Fruit fly (Drosophila melanogaster) whole organism, wandering third instar larva: ENCODE measurements around the gene Obp83cd.

ENCODE experiments used
- Abd-B ChIP-seq: fragments of >200 bp; optimal IDR thresholded peaks from 2 replicates; lab custom pipeline; 2017; ENCODE audit warnings: missing biosample characterization, missing genetic modification characterization
- CG32264 ChIP-seq: fragments of 200-800 bp; sonication (Bioruptor generic); optimal IDR thresholded peaks from 2 replicates; lab custom pipeline; 2016; ENCODE audit warnings: missing biosample characterization, missing genetic modification characterization
- CG9705 ChIP-seq: fragments of 200-800 bp; sonication (Bioruptor generic); optimal IDR thresholded peaks from 2 replicates; lab custom pipeline; 2018; ENCODE audit warnings: missing biosample characterization, mild to moderate bottlenecking, missing genetic modification characterization
- CrebA ChIP-seq: fragments of 200-800 bp; sonication (Bioruptor generic); optimal IDR thresholded peaks from 2 replicates; lab custom pipeline; 2016; ENCODE audit warnings: missing biosample characterization, mild to moderate bottlenecking, missing genetic modification characterization, borderline replicate concordance
- Dfd ChIP-seq: fragments of >200 bp; optimal IDR thresholded peaks from 2 replicates; lab custom pipeline; 2017; ENCODE audit warnings: missing biosample characterization, missing genetic modification characterization
- Dif ChIP-seq: fragments of 200-275, 200-300 bp; sonication (Bioruptor generic); optimal IDR thresholded peaks from 2 replicates; lab custom pipeline; 2018; ENCODE audit warnings: missing biosample characterization, missing genetic modification characterization; ENCODE audit not compliant: partially characterized antibody
- GATAd ChIP-seq: sonication (Bioruptor generic); optimal IDR thresholded peaks from 2 replicates; lab custom pipeline; 2016; ENCODE audit warnings: missing biosample characterization, missing genetic modification characterization
- HLH106 ChIP-seq: fragments of 200-800 bp; optimal IDR thresholded peaks from 3 replicates; lab custom pipeline; 2019; ENCODE audit warnings: missing biosample characterization, mild to moderate bottlenecking, missing genetic modification characterization, moderate library complexity
- Hnf4 ChIP-seq: fragments of 200-800 bp; sonication (Bioruptor generic); optimal IDR thresholded peaks from 2 replicates; lab custom pipeline; 2016; ENCODE audit warnings: missing biosample characterization, mild to moderate bottlenecking, missing genetic modification characterization
- Hr78 ChIP-seq: fragments of >200 bp; optimal IDR thresholded peaks from 2 replicates; lab custom pipeline; 2017; ENCODE audit warnings: missing biosample characterization, missing genetic modification characterization
- Hr83 ChIP-seq: fragments of 200-300 bp; sonication (Bioruptor generic); optimal IDR thresholded peaks from 2 replicates; lab custom pipeline; 2016; ENCODE audit warnings: missing biosample characterization, mild to moderate bottlenecking, missing genetic modification characterization, moderate library complexity; ENCODE audit not compliant: poor library complexity, severe bottlenecking
- Jra ChIP-seq: sonication (Bioruptor generic); optimal IDR thresholded peaks from 2 replicates; lab custom pipeline; 2016; ENCODE audit warnings: missing biosample characterization, missing genetic modification characterization
- Mio ChIP-seq: sonication (Bioruptor generic); optimal IDR thresholded peaks from 2 replicates; lab custom pipeline; 2016; ENCODE audit warnings: missing biosample characterization, missing genetic modification characterization
- Myc ChIP-seq: fragments of >200 bp; optimal IDR thresholded peaks from 2 replicates; lab custom pipeline; 2017
- N ChIP-seq: fragments of >200 bp; optimal IDR thresholded peaks from 2 replicates; lab custom pipeline; 2018; ENCODE audit warnings: missing biosample characterization, missing external identifiers, missing genetic modification characterization
- OdsH ChIP-seq: fragments of 200-800 bp; sonication (Bioruptor generic); optimal IDR thresholded peaks from 2 replicates; lab custom pipeline; 2016; ENCODE audit warnings: missing biosample characterization, mild to moderate bottlenecking, missing genetic modification characterization
- Rel ChIP-seq, 2 experiments: fragments of 200-800 bp; sonication (Bioruptor generic) in 1 of 2; optimal IDR thresholded peaks; 2 replicates in 1 of 2; 3 replicates in 1 of 2; lab custom pipeline; 2016 to 2019; ENCODE audit warnings: mild to moderate bottlenecking in 2 of 2, missing biosample characterization in 2 of 2, missing genetic modification characterization in 2 of 2, moderate library complexity in 1 of 2
- Sp1 ChIP-seq: fragments of 200-800 bp; sonication (Bioruptor generic); optimal IDR thresholded peaks from 3 replicates; lab custom pipeline; 2019; ENCODE audit warnings: missing biosample characterization, mild to moderate bottlenecking, missing genetic modification characterization, moderate library complexity
- Vsx2 ChIP-seq: fragments of 200-300, 225-300 bp; sonication (Bioruptor generic); optimal IDR thresholded peaks from 2 replicates; lab custom pipeline; 2018; ENCODE audit warnings: missing biosample characterization, missing genetic modification characterization; ENCODE audit not compliant: partially characterized antibody
- br ChIP-seq: fragments of 200-800 bp; sonication (Bioruptor generic); optimal IDR thresholded peaks from 2 replicates; lab custom pipeline; 2016; ENCODE audit warnings: missing biosample characterization, missing genetic modification characterization
- brk ChIP-seq: fragments of 200-800 bp; sonication (Bioruptor generic); optimal IDR thresholded peaks from 2 replicates; lab custom pipeline; 2016; ENCODE audit warnings: missing biosample characterization, mild to moderate bottlenecking, missing genetic modification characterization
- dl ChIP-seq, 2 experiments: fragments of 175-275, 200-275 bp in 1 of 2; fragments of 200-275 bp in 1 of 2; sonication (Bioruptor generic); optimal IDR thresholded peaks; lab custom pipeline; 2018; ENCODE audit warnings: mild to moderate bottlenecking in 2 of 2, missing biosample characterization in 2 of 2, missing genetic modification characterization in 2 of 2, moderate library complexity in 2 of 2; ENCODE audit not compliant: partially characterized antibody in 2 of 2, insufficient read depth in 1 of 2
- dmrt93B ChIP-seq: fragments of 200-800 bp; sonication (Bioruptor generic); optimal IDR thresholded peaks from 2 replicates; lab custom pipeline; 2018; ENCODE audit warnings: missing biosample characterization, mild to moderate bottlenecking, missing genetic modification characterization
- dsf ChIP-seq: sonication (Bioruptor generic); optimal IDR thresholded peaks from 2 replicates; lab custom pipeline; 2016; ENCODE audit warnings: missing biosample characterization, missing genetic modification characterization, borderline replicate concordance
- ey ChIP-seq: fragments of 200-800 bp; sonication (Bioruptor generic); optimal IDR thresholded peaks from 2 replicates; lab custom pipeline; 2016; ENCODE audit warnings: missing biosample characterization, missing genetic modification characterization
- foxo ChIP-seq, 2 experiments: fragments of 200-800 bp; sonication (Bioruptor generic); optimal IDR thresholded peaks; 2 replicates in 1 of 2; 3 replicates in 1 of 2; lab custom pipeline; 2016 to 2017; ENCODE audit warnings: missing biosample characterization in 2 of 2, missing genetic modification characterization in 2 of 2
- fru ChIP-seq: fragments of 200-800 bp; sonication (Bioruptor generic); optimal IDR thresholded peaks from 3 replicates; lab custom pipeline; 2016; ENCODE audit warnings: missing biosample characterization, mild to moderate bottlenecking, missing genetic modification characterization
- h ChIP-seq: fragments of 200-800 bp; sonication (Bioruptor generic); optimal IDR thresholded peaks from 3 replicates; lab custom pipeline; 2016; ENCODE audit warnings: missing biosample characterization, mild to moderate bottlenecking, missing genetic modification characterization
- jim ChIP-seq: fragments of 175-275, 200-325 bp; sonication (Bioruptor generic); optimal IDR thresholded peaks from 2 replicates; lab custom pipeline; 2016; ENCODE audit warnings: missing biosample characterization, mild to moderate bottlenecking, missing genetic modification characterization
- lola ChIP-seq: fragments of >200 bp; optimal IDR thresholded peaks from 2 replicates; lab custom pipeline; 2017; ENCODE audit warnings: missing biosample characterization, missing genetic modification characterization
- pan ChIP-seq: fragments of >200 bp; optimal IDR thresholded peaks from 2 replicates; lab custom pipeline; 2017
- psq ChIP-seq: fragments of 200-800 bp; sonication (Bioruptor generic); optimal IDR thresholded peaks from 3 replicates; lab custom pipeline; 2017; ENCODE audit warnings: missing biosample characterization, mild to moderate bottlenecking, missing genetic modification characterization, moderate library complexity
- rgr ChIP-seq: fragments of 200-800 bp; sonication (Bioruptor generic); optimal IDR thresholded peaks from 3 replicates; lab custom pipeline; 2016; ENCODE audit warnings: missing biosample characterization, mild to moderate bottlenecking, missing genetic modification characterization
- sage ChIP-seq: fragments of 200-800 bp; sonication (Bioruptor generic); optimal IDR thresholded peaks from 2 replicates; lab custom pipeline; 2016; ENCODE audit warnings: missing biosample characterization, mild to moderate bottlenecking, missing genetic modification characterization
- sv ChIP-seq: fragments of 200-800 bp; sonication (Bioruptor generic); optimal IDR thresholded peaks from 3 replicates; lab custom pipeline; 2016; ENCODE audit warnings: missing biosample characterization, missing genetic modification characterization
- tai ChIP-seq: sonication (Bioruptor generic); optimal IDR thresholded peaks from 2 replicates; lab custom pipeline; 2016; ENCODE audit warnings: missing biosample characterization, missing genetic modification characterization
- usp ChIP-seq: fragments of >200 bp; optimal IDR thresholded peaks from 2 replicates; lab custom pipeline; 2017; ENCODE audit warnings: missing biosample characterization, missing genetic modification characterization
- woc ChIP-seq: sonication (Bioruptor generic); optimal IDR thresholded peaks from 2 replicates; lab custom pipeline; 2016; ENCODE audit warnings: missing biosample characterization, mild to moderate bottlenecking, missing genetic modification characterization

The Obp83cd gene

dm6 chr3R:6107353-6107752 lies 581 bp upstream of the Obp83cd start:
- TF ChIP-seq HLH106 (tag; lab: Kevin White, UChicago) (no peak), ey (GFP tag; lab: Kevin White, UChicago) (no peak), jim (GFP tag; lab: Kevin White, UChicago) (no peak), Hr78 (GFP tag; lab: Kevin White, UChicago) (no peak), CrebA (GFP tag; lab: Kevin White, UChicago) (no peak), dsf (GFP tag; lab: Kevin White, UChicago) (no peak), foxo (GFP tag; optimal IDR thresholded peaks at IDR 0.05; lab: Kevin White, UChicago) (no peak), usp (no peak), Myc (no peak), Abd-B (no peak), brk (no peak), Mio (no peak)
- TF ChIP-seq, all 38 proteins: peak for 0

DNA sequence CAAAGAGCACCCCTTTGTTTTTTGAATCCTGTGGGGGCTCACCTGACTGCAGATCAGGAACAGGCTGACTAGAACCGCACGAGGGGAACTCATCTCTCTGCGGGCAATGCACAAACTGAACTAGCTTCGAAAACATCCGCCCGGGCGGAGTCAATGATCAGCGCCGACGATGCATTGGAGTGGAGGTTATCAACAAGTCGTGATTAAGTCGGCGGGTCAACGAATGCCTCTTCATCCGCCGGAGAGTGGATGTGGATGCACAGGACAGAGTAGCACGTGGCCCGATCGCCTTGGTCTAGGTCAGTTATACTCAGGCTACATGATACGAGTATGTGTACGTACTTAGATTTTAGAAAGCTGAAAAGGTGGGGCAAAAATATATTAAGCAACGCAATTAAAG lies 3.0 kb downstream of the Obp83cd start, which contains the start of gene Obp83ef:
Gene Obp83ef (minus strand): TSS at position 119 of the 400 bp plus-strand sequence.
- TF ChIP-seq HLH106 (tag; lab: Kevin White, UChicago), result no peak
- TF ChIP-seq Rel (GFP tag; optimal IDR thresholded peaks at IDR 0.05; lab: Kevin White, UChicago), result no peak
- TF ChIP-seq Rel (tag; optimal IDR thresholded peaks at IDR 0.05; lab: Kevin White, UChicago), result peak; percentile 5
- no peak for TF ChIP-seq tai
- no peak for TF ChIP-seq Myc
- TF ChIP-seq, all 38 proteins: peak for 1

DNA sequence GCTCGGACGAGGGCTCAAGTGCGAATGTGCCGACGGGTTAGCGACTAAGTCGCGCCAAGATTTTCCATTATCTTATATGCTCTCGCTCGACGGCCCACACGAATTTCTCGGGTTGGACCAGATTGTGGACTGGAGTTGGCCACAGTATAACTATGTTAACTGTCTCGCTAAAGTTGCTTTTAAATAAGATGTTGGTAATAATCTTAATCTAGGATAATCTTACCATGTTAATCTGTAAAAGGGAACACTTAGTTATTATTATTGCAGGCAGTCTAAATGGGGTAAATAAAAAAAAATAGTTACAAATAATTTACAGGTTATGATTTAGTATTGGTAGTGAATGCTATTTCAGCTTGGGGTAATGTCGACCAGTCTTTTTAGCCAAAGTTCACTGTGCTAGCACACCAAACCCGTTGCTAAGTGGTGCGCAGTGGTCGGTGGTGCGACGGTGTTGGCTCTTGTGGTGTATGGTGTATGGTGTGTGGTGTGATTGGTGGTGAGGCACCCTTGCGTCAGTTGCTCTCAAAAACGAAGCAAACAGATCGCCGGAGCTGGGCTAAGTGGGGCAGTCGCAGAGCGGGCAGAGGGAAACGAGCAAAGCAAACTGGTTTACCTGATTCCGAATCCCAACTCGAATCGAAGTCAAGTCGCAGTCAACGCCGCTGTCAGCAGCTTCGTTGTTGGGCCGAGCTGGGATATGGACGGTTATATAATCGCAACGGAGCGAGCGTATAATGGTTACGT lies 4.5 kb downstream of the Obp83cd start, which contains the start of gene Obp83g:
Gene Obp83g (minus strand): TSS at position 51 of the 744 bp plus-strand sequence.
- TF ChIP-seq GATAd, result no peak
- TF ChIP-seq N, result no peak
- TF ChIP-seq OdsH (GFP tag; lab: Kevin White, UChicago), result peak; percentile 76
- peak; percentile 67 for TF ChIP-seq rgr (GFP tag; lab: Kevin White, UChicago)
- TF ChIP-seq jim (GFP tag; lab: Kevin White, UChicago), result no peak
- peak; percentile 84 for TF ChIP-seq Vsx2 (GFP tag; lab: Kevin White, UChicago)
- no peak for TF ChIP-seq Hr78 (GFP tag; lab: Kevin White, UChicago)
- TF ChIP-seq usp, result no peak
- no peak for TF ChIP-seq CrebA (GFP tag; lab: Kevin White, UChicago)
- no peak for TF ChIP-seq dl (GFP tag; optimal IDR thresholded peaks at IDR 0.05; lab: Kevin White, UChicago; ENCODE audit: insufficient read depth in 1 of 2, partially characterized antibody in 2 of 2)
- peak; percentile 81 for TF ChIP-seq ey (GFP tag; lab: Kevin White, UChicago)
- peak; percentile 68 for TF ChIP-seq Dif (GFP tag; lab: Kevin White, UChicago)
- TF ChIP-seq Hnf4 (GFP tag; lab: Kevin White, UChicago), result peak; percentile 54
- TF ChIP-seq Sp1 (GFP tag; lab: Kevin White, UChicago), result peak; percentile 71
- no peak for TF ChIP-seq Myc
- TF ChIP-seq dmrt93B (GFP tag; lab: Kevin White, UChicago), result peak; percentile 66
- peak; percentile 72 for TF ChIP-seq HLH106 (tag; lab: Kevin White, UChicago)
- no peak for TF ChIP-seq Dfd (GFP tag; lab: Kevin White, UChicago)
- peak; percentile 56 for TF ChIP-seq psq (GFP tag; lab: Kevin White, UChicago)
- peak; percentile 10 for TF ChIP-seq Jra
- no peak for TF ChIP-seq Rel (GFP tag; optimal IDR thresholded peaks at IDR 0.05; lab: Kevin White, UChicago)
- peak; percentile 1 for TF ChIP-seq Rel (tag; optimal IDR thresholded peaks at IDR 0.05; lab: Kevin White, UChicago)
- no peak for TF ChIP-seq dsf (GFP tag; lab: Kevin White, UChicago)
- TF ChIP-seq pan (lab: Kevin White, UChicago), result no peak
- peak; percentile 85 for TF ChIP-seq woc
- TF ChIP-seq tai, result no peak
- TF ChIP-seq sv, result no peak
- TF ChIP-seq Abd-B, result no peak
- TF ChIP-seq CG32264 (GFP tag; lab: Kevin White, UChicago), result no peak
- TF ChIP-seq br (GFP tag; lab: Kevin White, UChicago), result peak; percentile 79
- peak; percentile 87 for TF ChIP-seq fru (GFP tag; lab: Kevin White, UChicago)
- TF ChIP-seq CG9705 (GFP tag; lab: Kevin White, UChicago), result peak; percentile 50
- TF ChIP-seq Hr83, result no peak
- no peak for TF ChIP-seq sage (GFP tag; lab: Kevin White, UChicago)
- peak in 1 of 2 experiments; percentile 77 for TF ChIP-seq foxo (GFP tag; optimal IDR thresholded peaks at IDR 0.05; lab: Kevin White, UChicago)
- TF ChIP-seq brk, result no peak
- no peak for TF ChIP-seq Mio
- no peak for TF ChIP-seq lola (GFP tag; lab: Kevin White, UChicago)
- peak; percentile 79 for TF ChIP-seq h
